Worm (Caenorhabditis elegans): Measurements from ENCODE around the gene hpo-40.

hpo-40 gene

ce11 chrV:10237959-10238444 is 25.3 kb downstream of the hpo-40 start (continued):
- no peak for TF ChIP-seq mcd-1 (GFP tag; IDR thresholded peaks at IDR 0.05)
- no peak for TF ChIP-seq egl-18 (GFP tag; IDR thresholded peaks at IDR 0.05)
- TF ChIP-seq lsl-1 (GFP tag; optimal IDR thresholded peaks at IDR 0.05) = no peak
- no peak for TF ChIP-seq attf-5 (GFP tag; optimal IDR thresholded peaks at IDR 0.05)
- peak; percentile 75; the same call in 1 of the 2 replicates for TF ChIP-seq Y53G8AR.9 (GFP tag; conservative IDR thresholded peaks at IDR 0.05)
- no peak for TF ChIP-seq efl-1 (GFP tag; optimal IDR thresholded peaks at IDR 0.05)
- TF ChIP-seq nfya-1 (tag; optimal IDR thresholded peaks at IDR 0.05; ENCODE audit: borderline replicate concordance, insufficient read depth) = no peak
- TF ChIP-seq ztf-28 (GFP tag; IDR thresholded peaks at IDR 0.05) = no peak
- TF ChIP-seq unc-62 (GFP tag; optimal IDR thresholded peaks at IDR 0.05) = no peak
- TF ChIP-seq attf-3 (GFP tag; conservative IDR thresholded peaks at IDR 0.05) = no peak
- no peak for TF ChIP-seq F57C9.4 (tag; optimal IDR thresholded peaks at IDR 0.05)
- peak; percentile 7 for TF ChIP-seq ztf-18 (tag; optimal IDR thresholded peaks at IDR 0.05)
- peak; percentile 49; the same call in 1 of the 2 replicates for TF ChIP-seq C17E4.6 (GFP tag; IDR thresholded peaks at IDR 0.05)
- TF ChIP-seq egrh-3 (GFP tag; IDR thresholded peaks at IDR 0.05) = no peak
- TF ChIP-seq bed-1 (GFP tag; IDR thresholded peaks at IDR 0.05) = 0 out of 2 replicates have a peak, but pooled peaks have one; percentile 51
- no peak for TF ChIP-seq ama-1 (optimal IDR thresholded peaks at IDR 0.05)
- TF ChIP-seq ama-1 (GFP tag; optimal IDR thresholded peaks at IDR 0.05) = no peak
- TF ChIP-seq D2030.7 (GFP tag; IDR thresholded peaks at IDR 0.05) = 0 out of 2 replicates have a peak, but pooled peaks have one; percentile 36
- no peak for TF ChIP-seq zfh-2 (GFP tag; conservative IDR thresholded peaks at IDR 0.05)
- no peak for TF ChIP-seq repo-1 (tag; optimal IDR thresholded peaks at IDR 0.05)
- TF ChIP-seq madf-6 (GFP tag; IDR thresholded peaks at IDR 0.05) = peak; percentile 75
- 0 out of 2 replicates have a peak, but pooled peaks have one; percentile 63 for TF ChIP-seq hsf-1 (GFP tag; IDR thresholded peaks at IDR 0.05)
- no peak for TF ChIP-seq rpc-1 (optimal IDR thresholded peaks at IDR 0.05)
- TF ChIP-seq rpc-1 (tag; optimal IDR thresholded peaks at IDR 0.05) = no peak
- TF ChIP-seq chd-7 (tag; optimal IDR thresholded peaks at IDR 0.05) = peak; percentile 78
- TF ChIP-seq ztf-3 (GFP tag; optimal IDR thresholded peaks at IDR 0.05) = no peak
- TF ChIP-seq nfyb-1 (GFP tag; IDR thresholded peaks at IDR 0.05) = 0 out of 2 replicates have a peak, but pooled peaks have one; percentile 64
- no peak for TF ChIP-seq snpc-3.4 (tag; optimal IDR thresholded peaks at IDR 0.05)
- no peak for TF ChIP-seq nhr-120 (GFP tag; IDR thresholded peaks at IDR 0.05)
- TF ChIP-seq F22D6.2 (tag; optimal IDR thresholded peaks at IDR 0.05) = no peak
- TF ChIP-seq aptf-2 (GFP tag; conservative IDR thresholded peaks at IDR 0.05) = no peak
- TF ChIP-seq Y95B8A.8 (GFP tag; IDR thresholded peaks at IDR 0.05) = peak; percentile 85; the same call in 1 of the 2 replicates
- TF ChIP-seq rec-8 (tag; optimal IDR thresholded peaks at IDR 0.05) = peak in 1 of 2 experiments; percentile 0
- TF ChIP-seq B0261.1 (tag; optimal IDR thresholded peaks at IDR 0.05) = peak; percentile 9
- no peak for TF ChIP-seq aptf-3 (GFP tag; IDR thresholded peaks at IDR 0.05)
- TF ChIP-seq bed-2 (GFP tag; IDR thresholded peaks at IDR 0.05) = no peak
- no peak for TF ChIP-seq madf-10 (tag; optimal IDR thresholded peaks at IDR 0.05)
- no peak for TF ChIP-seq Y53F4B.3 (GFP tag; IDR thresholded peaks at IDR 0.05)
- no peak for TF ChIP-seq ztf-26 (tag; optimal IDR thresholded peaks at IDR 0.05)
- peak; percentile 14; the same call in 1 of the 2 replicates for TF ChIP-seq ceh-91 (GFP tag; IDR thresholded peaks at IDR 0.05)
- no peak for TF ChIP-seq ZK185.1 (tag; optimal IDR thresholded peaks at IDR 0.05; ENCODE audit: poor library complexity, severe bottlenecking)
- no peak for TF ChIP-seq nhr-90 (tag; optimal IDR thresholded peaks at IDR 0.05)
- peak; percentile 83 for TF ChIP-seq ceh-79 (tag; optimal IDR thresholded peaks at IDR 0.05)
- TF ChIP-seq snpc-4 (GFP tag; optimal IDR thresholded peaks at IDR 0.05) = no peak
- peak in 1 of 4 experiments; percentile 2 for TF ChIP-seq snpc-4 (tag; optimal IDR thresholded peaks at IDR 0.05)
- peak; percentile 64 for TF ChIP-seq lin-26 (GFP tag; IDR thresholded peaks at IDR 0.05)
- no peak for TF ChIP-seq hlh-12 (tag; optimal IDR thresholded peaks at IDR 0.05)
- peak; percentile 28 for TF ChIP-seq xnd-1 (tag; optimal IDR thresholded peaks at IDR 0.05)
- TF ChIP-seq nhr-80 (tag; optimal IDR thresholded peaks at IDR 0.05) = no peak
- peak; percentile 60 for TF ChIP-seq T26A5.8 (tag; optimal IDR thresholded peaks at IDR 0.05)

Measured in whole organism, young adult.